Worm (Caenorhabditis elegans): ENCODE measurements around the gene rpc-11.

- TF ChIP-seq mep-1 (tag; optimal IDR thresholded peaks at IDR 0.05) (no peak), unc-39 (tag; optimal IDR thresholded peaks at IDR 0.05) (no peak), hif-1 (tag; optimal IDR thresholded peaks at IDR 0.05) (no peak)
These were observed 2.8 kb downstream of the rpc-11 start for ce11 chrIV:1407049-1407448.
